Fruit fly (Drosophila melanogaster) whole organism, embryonic: ENCODE measurements around the gene lqf.

Source experiments
- Adf1 ChIP-seq: fragments of 200-800 bp; sonication (Bioruptor generic); IDR thresholded peaks from 2 replicates; pipeline ENCODE4 v1.3.6; 2022; ENCODE audit warnings: missing biosample characterization, missing genetic modification characterization
- CG13894 ChIP-seq: fragments of 200-800 bp; sonication (Bioruptor generic); optimal IDR thresholded peaks from 3 replicates; lab custom pipeline; 2018; ENCODE audit warnings: missing biosample characterization, mild to moderate bottlenecking, missing genetic modification characterization, moderate library complexity
- NFAT ChIP-seq: fragments of 200-800 bp; sonication (Bioruptor generic); IDR thresholded peaks from 2 replicates; pipeline ENCODE4 v1.3.6; 2022; ENCODE audit warnings: missing biosample characterization, missing genetic modification characterization
- lola ChIP-seq, 3 experiments: fragments of >200 bp in 2 of 3; fragments of 200-800 bp in 1 of 3; sonication (Bioruptor generic) in 1 of 3; optimal IDR thresholded peaks; 2 replicates each; lab custom pipeline; 2017 to 2019; ENCODE audit warnings: missing biosample characterization in 3 of 3, missing genetic modification characterization in 3 of 3, mild to moderate bottlenecking in 1 of 3, moderate library complexity in 1 of 3
- ro ChIP-seq: fragments of 200-800 bp; sonication (Bioruptor generic); IDR thresholded peaks from 2 replicates; pipeline ENCODE4 v1.3.6; 2022; ENCODE audit warnings: missing biosample characterization, missing genetic modification characterization

- TF ChIP-seq ro (no peak), NFAT (GFP tag; lab: Robert Waterston, UW) (no peak), CG13894 (tag; lab: Kevin White, UChicago) (no peak), Adf1 (GFP tag; lab: Robert Waterston, UW) (no peak), lola (GFP tag; optimal IDR thresholded peaks at IDR 0.05; lab: Kevin White, UChicago) (no peak)
Measured at dm6 chr3L:7485667-7486066, 42.9 kb upstream of the lqf start, which contains the start of gene mthl6.
